Worm (Caenorhabditis elegans) whole organism, mixed stage, embryonic: ENCODE results near the gene zim-1.

ENCODE experiments used
- ces-1 ChIP-seq: fragments of 150-350 bp; optimal IDR thresholded peaks from 2 replicates; lab custom pipeline; 2014; ENCODE audit warnings: missing biosample characterization, missing genetic modification reagents, missing genetic modification characterization
- drap-1 ChIP-seq: fragments of 200-800 bp; sonication (Bioruptor generic); optimal IDR thresholded peaks from 3 replicates; lab custom pipeline; 2018; ENCODE audit warnings: mild to moderate bottlenecking, missing genetic modification characterization, missing compliant biosample characterization
- elt-3 ChIP-seq: fragments of 150-350 bp; optimal IDR thresholded peaks from 2 replicates; lab custom pipeline; 2014; ENCODE audit warnings: missing biosample characterization, missing genetic modification characterization
- lsy-2 ChIP-seq: fragments of 150-350 bp; optimal IDR thresholded peaks from 2 replicates; lab custom pipeline; 2014; ENCODE audit warnings: missing biosample characterization, missing genetic modification characterization
- nhr-12 ChIP-seq: fragments of 150-350 bp; optimal IDR thresholded peaks from 2 replicates; lab custom pipeline; 2014; ENCODE audit warnings: missing biosample characterization, missing genetic modification characterization
- nhr-2 ChIP-seq: fragments of 150-350 bp; optimal IDR thresholded peaks from 2 replicates; lab custom pipeline; 2014; ENCODE audit warnings: missing biosample characterization, missing genetic modification characterization
- nhr-28 ChIP-seq: fragments of 150-350 bp; optimal IDR thresholded peaks from 2 replicates; lab custom pipeline; 2014; ENCODE audit warnings: missing biosample characterization, missing genetic modification characterization
- pha-4 ChIP-seq: fragments of 150-350 bp; optimal IDR thresholded peaks from 2 replicates; lab custom pipeline; 2018; ENCODE audit warnings: missing biosample characterization, missing genetic modification reagents, missing genetic modification characterization
- sem-2 ChIP-seq: fragments of 200-800 bp; sonication (Bioruptor generic); optimal IDR thresholded peaks from 2 replicates; lab custom pipeline; 2018; ENCODE audit warnings: mild to moderate bottlenecking, missing genetic modification characterization, missing compliant biosample characterization
- snpc-4 ChIP-seq: fragments of 150-350 bp; optimal IDR thresholded peaks from 2 replicates; lab custom pipeline; 2014; ENCODE audit warnings: missing biosample characterization, missing genetic modification characterization
- unc-120 ChIP-seq: sonication (generic microtip); optimal IDR thresholded peaks from 2 replicates; lab custom pipeline; 2017; ENCODE audit warnings: missing genetic modification characterization, missing compliant biosample characterization; ENCODE audit not compliant: poor library complexity, severe bottlenecking
- unc-39 ChIP-seq: fragments of 150-350 bp; optimal IDR thresholded peaks from 2 replicates; lab custom pipeline; 2014; ENCODE audit warnings: missing biosample characterization, missing genetic modification characterization
- unc-62 ChIP-seq: fragments of 150-350 bp; optimal IDR thresholded peaks from 2 replicates; lab custom pipeline; 2014; ENCODE audit warnings: missing biosample characterization, missing genetic modification reagents, missing genetic modification characterization
- ztf-11 ChIP-seq: fragments of 150-350 bp; optimal IDR thresholded peaks from 2 replicates; lab custom pipeline; 2014; ENCODE audit warnings: missing biosample characterization, missing genetic modification characterization

DNA sequence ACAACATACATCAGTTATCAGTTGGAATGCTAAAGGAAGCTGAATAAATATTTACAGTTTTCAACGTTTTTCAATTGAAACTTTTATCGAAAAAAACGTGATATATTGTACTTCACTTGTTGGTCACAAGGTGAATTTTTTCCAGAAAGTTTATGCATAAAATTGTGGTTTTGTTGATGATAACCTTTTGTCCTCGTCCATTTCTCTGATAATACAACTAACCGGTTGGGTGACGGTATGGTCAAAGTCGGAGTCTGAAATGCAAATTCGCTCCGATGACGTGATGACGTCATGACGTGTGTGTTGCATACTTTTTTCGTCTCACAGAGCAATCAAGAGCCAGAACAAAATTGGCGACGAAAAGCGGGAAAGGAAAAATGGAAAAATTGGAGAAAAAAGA is 35.5 kb upstream of the zim-1 start:
- TF ChIP-seq nhr-28: no peak
- TF ChIP-seq unc-62: no peak
- TF ChIP-seq unc-39 (tag; lab: Kevin White, UChicago): no peak
- no peak for TF ChIP-seq nhr-12 (tag; lab: Kevin White, UChicago)
- TF ChIP-seq ztf-11 (tag; lab: Kevin White, UChicago): no peak
- no peak for TF ChIP-seq snpc-4 (tag; lab: Kevin White, UChicago)
- TF ChIP-seq ces-1 (GFP tag; lab: Kevin White, UChicago): no peak
- TF ChIP-seq elt-3 (tag; lab: Kevin White, UChicago): no peak
- TF ChIP-seq unc-120: no peak
- no peak for TF ChIP-seq lsy-2 (tag; lab: Kevin White, UChicago)
- no peak for TF ChIP-seq sem-2 (GFP tag; lab: Kevin White, UChicago)
- TF ChIP-seq drap-1 (GFP tag; lab: Kevin White, UChicago): no peak
- no peak for TF ChIP-seq nhr-2
- no peak for TF ChIP-seq pha-4 (tag; lab: Kevin White, UChicago)
